Fruit fly (Drosophila melanogaster) whole organism, embryonic: ENCODE data around the gene CG10863.

Source experiments
- Adf1 ChIP-seq: fragments of 200-800 bp; sonication (Bioruptor generic); IDR thresholded peaks from 2 replicates; pipeline ENCODE4 v1.3.6; 2022; ENCODE audit warnings: missing biosample characterization, missing genetic modification characterization
- BEAF-32 ChIP-seq: fragments of 200-800 bp; sonication (Bioruptor generic); optimal IDR thresholded peaks from 3 replicates; lab custom pipeline; 2017; ENCODE audit warnings: missing biosample characterization, missing genetic modification characterization, mild to moderate bottlenecking, moderate library complexity, missing genetic modification reagents
- CG12155 ChIP-seq: fragments of 200-800 bp; sonication (Bioruptor generic); optimal IDR thresholded peaks from 3 replicates; lab custom pipeline; 2016; ENCODE audit warnings: missing biosample characterization, missing genetic modification characterization
- CG12299 ChIP-seq: fragments of 200-800 bp; sonication (Bioruptor generic); optimal IDR thresholded peaks from 2 replicates; lab custom pipeline; 2018; ENCODE audit warnings: missing biosample characterization, mild to moderate bottlenecking, missing genetic modification characterization
- CG12659 ChIP-seq: fragments of 200-800 bp; sonication (Bioruptor generic); optimal IDR thresholded peaks from 3 replicates; lab custom pipeline; 2017; ENCODE audit warnings: mild to moderate bottlenecking, missing biosample characterization, missing genetic modification reagents, missing genetic modification characterization
- CG13287 ChIP-seq: fragments of 200-800 bp; sonication (Bioruptor generic); IDR thresholded peaks from 2 replicates; pipeline ENCODE4 v1.3.6; 2022; ENCODE audit warnings: missing biosample characterization, missing genetic modification characterization; ENCODE audit not compliant: partially characterized antibody
- CG13775 ChIP-seq: fragments of 200-800 bp; sonication (Bioruptor generic); optimal IDR thresholded peaks from 3 replicates; lab custom pipeline; 2017; ENCODE audit warnings: missing biosample characterization, mild to moderate bottlenecking, missing genetic modification characterization
- CG14441 ChIP-seq: fragments of 200-800 bp; sonication (Bioruptor generic); IDR thresholded peaks from 2 replicates; pipeline ENCODE4 v1.3.6; 2022; ENCODE audit warnings: missing biosample characterization, missing genetic modification characterization
- CG1529 ChIP-seq: fragments of 200-800 bp; sonication (Bioruptor generic); optimal IDR thresholded peaks from 3 replicates; lab custom pipeline; 2018; ENCODE audit warnings: missing biosample characterization, missing genetic modification characterization
- CG16815 ChIP-seq: fragments of 200-800 bp; sonication (Bioruptor generic); optimal IDR thresholded peaks from 3 replicates; lab custom pipeline; 2017; ENCODE audit warnings: missing biosample characterization, mild to moderate bottlenecking, missing genetic modification characterization
- CG16863 ChIP-seq: fragments of 200-800 bp; sonication (Bioruptor generic); optimal IDR thresholded peaks from 3 replicates; lab custom pipeline; 2016; ENCODE audit warnings: missing biosample characterization, missing genetic modification characterization
- CG17802 ChIP-seq: fragments of 200-800 bp; sonication (Bioruptor generic); optimal IDR thresholded peaks from 2 replicates; lab custom pipeline; 2018; ENCODE audit warnings: missing biosample characterization, mild to moderate bottlenecking, missing genetic modification characterization, moderate library complexity
- CG18011 ChIP-seq: fragments of 200-800 bp; sonication (Bioruptor generic); optimal IDR thresholded peaks from 2 replicates; lab custom pipeline; 2017; ENCODE audit warnings: missing biosample characterization, missing genetic modification characterization, mild to moderate bottlenecking, moderate library complexity, missing genotype
- CG2120 ChIP-seq: fragments of 200-800 bp; sonication (Bioruptor generic); optimal IDR thresholded peaks from 3 replicates; lab custom pipeline; 2016; ENCODE audit warnings: missing biosample characterization, missing genetic modification characterization
- CG2199 ChIP-seq: fragments of 200-800 bp; sonication (Bioruptor generic); IDR thresholded peaks from 3 replicates; pipeline ENCODE4 v1.3.6; 2022; ENCODE audit warnings: missing biosample characterization, missing genetic modification characterization
- CG2712 ChIP-seq: fragments of 200-800 bp; optimal IDR thresholded peaks from 3 replicates; lab custom pipeline; 2019; ENCODE audit warnings: missing biosample characterization, mild to moderate bottlenecking, missing genetic modification characterization, moderate library complexity
- CG3407 ChIP-seq: fragments of 200-800 bp; sonication (Bioruptor generic); optimal IDR thresholded peaks from 2 replicates; lab custom pipeline; 2018; ENCODE audit warnings: missing biosample characterization, mild to moderate bottlenecking, missing genetic modification characterization
- CG34376 ChIP-seq: fragments of 200-800 bp; sonication (Bioruptor generic); optimal IDR thresholded peaks from 2 replicates; lab custom pipeline; 2018; ENCODE audit warnings: missing biosample characterization, mild to moderate bottlenecking, missing genetic modification characterization
- CG4360 ChIP-seq: fragments of 200-800 bp; sonication (Bioruptor generic); IDR thresholded peaks from 2 replicates; pipeline ENCODE4 v1.3.6; 2022; ENCODE audit warnings: missing biosample characterization, missing genetic modification characterization
- CG6689 ChIP-seq: fragments of 200-800 bp; sonication (Bioruptor generic); IDR thresholded peaks from 2 replicates; pipeline ENCODE4 v1.3.6; 2022; ENCODE audit warnings: missing biosample characterization, missing genetic modification characterization
- CG6854 ChIP-seq: fragments of 200-800 bp; sonication (Bioruptor generic); optimal IDR thresholded peaks from 3 replicates; lab custom pipeline; 2017; ENCODE audit warnings: missing biosample characterization, mild to moderate bottlenecking, missing genetic modification characterization
- Dbx ChIP-seq: fragments of 200-800 bp; sonication (Bioruptor generic); IDR thresholded peaks from 3 replicates; pipeline ENCODE4 v1.3.6; 2022; ENCODE audit warnings: missing biosample characterization, missing genetic modification characterization
- ERR ChIP-seq: fragments of 200-800 bp; sonication (Bioruptor generic); optimal IDR thresholded peaks from 2 replicates; lab custom pipeline; 2016; ENCODE audit warnings: missing biosample characterization, missing genetic modification characterization
- Ets65A ChIP-seq: fragments of 200-800 bp; sonication (Bioruptor generic); peaks from one replicate; lab custom pipeline; 2016; ENCODE audit warnings: missing biosample characterization, missing genetic modification characterization
- HHEX ChIP-seq: fragments of 200-800 bp; sonication (Bioruptor generic); optimal IDR thresholded peaks from 3 replicates; lab custom pipeline; 2017; ENCODE audit warnings: missing biosample characterization, mild to moderate bottlenecking, missing genetic modification characterization, missing genetic modification reagents
- HLH4C ChIP-seq: fragments of 200-800 bp; sonication (Bioruptor generic); IDR thresholded peaks from 3 replicates; pipeline ENCODE4 v1.3.6; 2022; ENCODE audit warnings: missing biosample characterization, missing genetic modification characterization; ENCODE audit not compliant: partially characterized antibody
- HmgZ ChIP-seq: fragments of 200-800 bp; sonication (Bioruptor generic); optimal IDR thresholded peaks from 2 replicates; lab custom pipeline; 2018; ENCODE audit warnings: missing biosample characterization, mild to moderate bottlenecking, missing genetic modification characterization
- Hmr ChIP-seq: fragments of 200-800 bp; sonication (Bioruptor generic); optimal IDR thresholded peaks from 3 replicates; lab custom pipeline; 2017; ENCODE audit warnings: mild to moderate bottlenecking, missing biosample characterization, missing genetic modification reagents, missing genetic modification characterization
- MTF-1 ChIP-seq: fragments of 200-800 bp; sonication (Bioruptor generic); optimal IDR thresholded peaks from 2 replicates; lab custom pipeline; 2018; ENCODE audit warnings: missing biosample characterization, mild to moderate bottlenecking, missing genetic modification characterization, borderline replicate concordance
- Mrtf ChIP-seq: fragments of 200-800 bp; sonication (Bioruptor generic); IDR thresholded peaks from 3 replicates; pipeline ENCODE4 v1.3.6; 2022; ENCODE audit warnings: missing biosample characterization, missing genetic modification characterization
- Neu2 ChIP-seq: fragments of 200-800 bp; sonication (Bioruptor generic); optimal IDR thresholded peaks from 3 replicates; lab custom pipeline; 2016; ENCODE audit warnings: missing biosample characterization, missing genetic modification characterization, borderline replicate concordance
- Pdp1 ChIP-seq, 2 experiments: fragments of 200-800 bp; sonication (Bioruptor generic); optimal IDR thresholded peaks; 3 replicates each; lab custom pipeline; 2016; ENCODE audit warnings: missing biosample characterization in 2 of 2, missing genetic modification characterization in 2 of 2, mild to moderate bottlenecking in 1 of 2, moderate library complexity in 1 of 2
- Ravus ChIP-seq: fragments of 200-800 bp; sonication (Bioruptor generic); IDR thresholded peaks from 2 replicates; pipeline ENCODE4 v1.3.6; 2022; ENCODE audit warnings: missing biosample characterization, missing genetic modification characterization
- Taf1 ChIP-seq: fragments of 200-800 bp; sonication (Bioruptor generic); IDR thresholded peaks from 2 replicates; pipeline ENCODE4 v1.3.6; 2022; ENCODE audit warnings: missing biosample characterization, missing genetic modification characterization
- chinmo ChIP-seq: fragments of 200-800 bp; sonication (Bioruptor generic); IDR thresholded peaks from 4 replicates; pipeline ENCODE4 v1.3.6; 2022; ENCODE audit warnings: missing biosample characterization, missing genetic modification characterization; ENCODE audit not compliant: partially characterized antibody
- crp ChIP-seq, 2 experiments: fragments of 200-800 bp; sonication (Bioruptor generic); optimal IDR thresholded peaks; 2 replicates in 1 of 2; 3 replicates in 1 of 2; lab custom pipeline; 2017; ENCODE audit warnings: missing biosample characterization in 2 of 2, missing genetic modification characterization in 2 of 2, mild to moderate bottlenecking in 1 of 2, moderate library complexity in 1 of 2
- exex ChIP-seq: fragments of 200-800 bp; sonication (Bioruptor generic); optimal IDR thresholded peaks from 4 replicates; lab custom pipeline; 2018; ENCODE audit warnings: missing biosample characterization, mild to moderate bottlenecking, missing genetic modification characterization, moderate library complexity
- fd102C ChIP-seq: fragments of 200-800 bp; sonication (Bioruptor generic); optimal IDR thresholded peaks from 2 replicates; lab custom pipeline; 2018; ENCODE audit warnings: missing biosample characterization, mild to moderate bottlenecking, missing genetic modification characterization, moderate library complexity
- fd96Cb ChIP-seq: fragments of 200-800 bp; sonication (Bioruptor generic); optimal IDR thresholded peaks from 2 replicates; lab custom pipeline; 2018; ENCODE audit warnings: missing biosample characterization, mild to moderate bottlenecking, missing genetic modification characterization, moderate library complexity
- grau ChIP-seq: fragments of 200-800 bp; optimal IDR thresholded peaks from 3 replicates; lab custom pipeline; 2019; ENCODE audit warnings: missing biosample characterization, mild to moderate bottlenecking, missing genetic modification characterization, moderate library complexity
- lola ChIP-seq, 3 experiments: fragments of >200 bp in 2 of 3; fragments of 200-800 bp in 1 of 3; sonication (Bioruptor generic) in 1 of 3; optimal IDR thresholded peaks; 2 replicates each; lab custom pipeline; 2017 to 2019; ENCODE audit warnings: missing biosample characterization in 3 of 3, missing genetic modification characterization in 3 of 3, mild to moderate bottlenecking in 1 of 3, moderate library complexity in 1 of 3
- onecut ChIP-seq: fragments of 200-800 bp; sonication (Bioruptor generic); IDR thresholded peaks from 2 replicates; pipeline ENCODE4 v1.3.6; 2022; ENCODE audit warnings: missing biosample characterization, missing genetic modification characterization
- p53 ChIP-seq: fragments of 200-800 bp; sonication (Bioruptor generic); optimal IDR thresholded peaks from 2 replicates; lab custom pipeline; 2016; ENCODE audit warnings: missing biosample characterization, missing genetic modification characterization
- ro ChIP-seq: fragments of 200-800 bp; sonication (Bioruptor generic); IDR thresholded peaks from 2 replicates; pipeline ENCODE4 v1.3.6; 2022; ENCODE audit warnings: missing biosample characterization, missing genetic modification characterization
- stwl ChIP-seq: fragments of 200-800 bp; sonication (Bioruptor generic); optimal IDR thresholded peaks from 3 replicates; lab custom pipeline; 2018; ENCODE audit warnings: missing biosample characterization, mild to moderate bottlenecking, missing genetic modification characterization, moderate library complexity
- ttk ChIP-seq: fragments of 200-800 bp; sonication (Bioruptor generic); IDR thresholded peaks from 2 replicates; pipeline ENCODE4 v2.1.2; 2022; ENCODE audit warnings: missing biosample characterization, missing genetic modification characterization
- tx ChIP-seq: fragments of 200-800 bp; sonication (Bioruptor generic); optimal IDR thresholded peaks from 2 replicates; lab custom pipeline; 2016; ENCODE audit warnings: missing biosample characterization, missing genetic modification characterization
- vfl ChIP-seq: fragments of 200-800 bp; sonication (Bioruptor generic); optimal IDR thresholded peaks from 2 replicates; lab custom pipeline; 2016; ENCODE audit warnings: missing biosample characterization, missing genetic modification characterization

Gene CG10863

dm6 chr3L:3942241-3943028 lies at the start of gene CG10863, which contains the start of gene CG14982:
Gene CG10863, minus strand, starts transcription at chr3L:3942465.
Gene CG14982, plus strand, starts transcription at chr3L:3942710.
- TF ChIP-seq Pdp1 (GFP tag; optimal IDR thresholded peaks at IDR 0.05; lab: Kevin White, UChicago) (peak in 1 of 2 experiments; percentile 43), HmgZ (tag; lab: Kevin White, UChicago) (peak; percentile 64), Dbx (peak; percentile 54; the same call in 1 of the 3 replicates), CG18011 (no peak), CG6689 (GFP tag; lab: Robert Waterston, UW) (no peak), CG16863 (no peak), exex (tag; lab: Kevin White, UChicago) (peak; percentile 84), Neu2 (GFP tag; lab: Kevin White, UChicago) (no peak), ERR (GFP tag; lab: Kevin White, UChicago) (peak; percentile 33), HHEX (GFP tag; lab: Kevin White, UChicago) (no peak), lola (GFP tag; optimal IDR thresholded peaks at IDR 0.05; lab: Kevin White, UChicago) (no peak), grau (tag; lab: Kevin White, UChicago) (no peak), CG14441 (GFP tag; lab: Robert Waterston, UW) (no peak), ro (GFP tag; lab: Robert Waterston, UW) (no peak), CG34376 (GFP tag; lab: Kevin White, UChicago) (peak; percentile 83), tx (GFP tag; lab: Kevin White, UChicago) (no peak), CG2199 (no peak), stwl (no peak), fd102C (GFP tag; lab: Kevin White, UChicago) (no peak), CG13287 (no peak; the same call in 1 of the 2 replicates), CG4360 (GFP tag; lab: Robert Waterston, UW) (no peak), CG12299 (no peak), CG2120 (GFP tag; lab: Kevin White, UChicago) (no peak), Adf1 (GFP tag; lab: Robert Waterston, UW) (no peak), ttk (GFP tag; lab: Robert Waterston, UW) (no peak), CG12659 (GFP tag; lab: Kevin White, UChicago) (peak; percentile 3), CG16815 (no peak), Hmr (GFP tag; lab: Kevin White, UChicago) (peak; percentile 5), vfl (GFP tag; lab: Kevin White, UChicago) (no peak), CG1529 (GFP tag; lab: Kevin White, UChicago) (no peak), crp (GFP tag; optimal IDR thresholded peaks at IDR 0.05; lab: Kevin White, UChicago) (no peak), MTF-1 (no peak), fd96Cb (tag; lab: Kevin White, UChicago) (no peak), p53 (GFP tag; lab: Kevin White, UChicago) (no peak), CG13775 (GFP tag; lab: Kevin White, UChicago) (no peak), onecut (GFP tag; lab: Robert Waterston, UW) (no peak), Ravus (GFP tag; lab: Robert Waterston, UW) (no peak), CG3407 (GFP tag; lab: Kevin White, UChicago) (no peak), HLH4C (GFP tag; lab: Robert Waterston, UW) (no peak), CG2712 (tag; lab: Kevin White, UChicago) (no peak), chinmo (GFP tag; lab: Robert Waterston, UW) (peak; percentile 50; the same call in 1 of the 4 replicates), Taf1 (GFP tag; lab: Robert Waterston, UW) (no peak), Mrtf (GFP tag; lab: Robert Waterston, UW) (no peak), BEAF-32 (GFP tag; lab: Kevin White, UChicago) (no peak), CG12155 (GFP tag; lab: Kevin White, UChicago) (no peak), Ets65A (peak; percentile 52), CG6854 (GFP tag; lab: Kevin White, UChicago) (peak; percentile 5), CG17802 (tag; lab: Kevin White, UChicago) (no peak)
